Fruit fly (Drosophila melanogaster) whole organism, embryonic: ENCODE measurements around the gene CG18586.

Experiments
- CG11085 ChIP-seq: fragments of 200-800 bp; sonication (Bioruptor generic); IDR thresholded peaks from 2 replicates; pipeline ENCODE4 v1.3.6; 2022; ENCODE audit warnings: missing biosample characterization, missing genetic modification characterization
- CG12769 ChIP-seq: fragments of 200-800 bp; sonication (Bioruptor generic); optimal IDR thresholded peaks from 2 replicates; lab custom pipeline; 2019; ENCODE audit warnings: missing biosample characterization, mild to moderate bottlenecking, missing genetic modification characterization, moderate library complexity
- CG4730 ChIP-seq: fragments of 200-800 bp; sonication (Bioruptor generic); IDR thresholded peaks from 2 replicates; pipeline ENCODE4 v1.3.6; 2022; ENCODE audit warnings: missing biosample characterization, missing genetic modification characterization
- CG9797 ChIP-seq: fragments of 200-800 bp; sonication (Bioruptor generic); optimal IDR thresholded peaks from 3 replicates; lab custom pipeline; 2018; ENCODE audit warnings: missing biosample characterization, mild to moderate bottlenecking, missing genetic modification characterization
- Dfd ChIP-seq, 2 experiments: fragments of >200 bp; optimal IDR thresholded peaks; 2 replicates each; lab custom pipeline; 2017; ENCODE audit warnings: missing biosample characterization in 2 of 2, missing genetic modification characterization in 2 of 2
- GATAe ChIP-seq: fragments of 200-800 bp; sonication (Bioruptor generic); conservative IDR thresholded peaks from 2 replicates; pipeline ENCODE4 v1.3.6; 2022; ENCODE audit warnings: missing biosample characterization, missing genetic modification characterization
- MESR4 ChIP-seq: fragments of 200-800 bp; sonication (Bioruptor generic); optimal IDR thresholded peaks from 2 replicates; lab custom pipeline; 2018; ENCODE audit warnings: missing biosample characterization, mild to moderate bottlenecking, missing genetic modification characterization, moderate library complexity
- ranshi ChIP-seq: fragments of 200-800 bp; sonication (Bioruptor generic); IDR thresholded peaks from 2 replicates; pipeline ENCODE4 v1.3.6; 2022; ENCODE audit warnings: missing biosample characterization, missing genetic modification characterization
- ttk ChIP-seq: fragments of 200-800 bp; sonication (Bioruptor generic); IDR thresholded peaks from 2 replicates; pipeline ENCODE4 v2.1.2; 2022; ENCODE audit warnings: missing biosample characterization, missing genetic modification characterization
- twi ChIP-seq: fragments of 200-800 bp; optimal IDR thresholded peaks from 2 replicates; lab custom pipeline; 2019; ENCODE audit warnings: missing biosample characterization, mild to moderate bottlenecking, missing genetic modification characterization, moderate library complexity

DNA sequence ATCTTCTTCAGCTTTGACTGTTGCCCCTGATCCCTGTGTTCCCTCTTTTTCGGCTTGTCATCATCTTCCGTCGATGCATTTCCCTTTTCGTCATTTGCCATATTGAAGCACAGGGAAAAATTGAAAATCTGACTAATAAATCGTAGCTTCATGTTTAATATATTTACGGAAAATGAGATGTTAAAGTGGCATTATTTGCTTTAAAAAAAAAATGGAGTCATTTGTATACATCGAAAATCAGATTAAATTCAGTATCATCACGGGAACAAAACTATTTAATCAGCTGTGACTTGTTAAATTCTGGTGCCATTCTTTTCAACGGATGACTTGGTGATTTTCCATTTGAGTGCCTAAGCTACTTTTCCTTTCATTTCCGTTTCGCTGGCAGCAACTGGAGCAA is 33.5 kb downstream of the CG18586 start, which contains the start of gene CG10486:
- TF ChIP-seq twi (tag; lab: Kevin White, UChicago) (no peak), CG11085 (no peak), CG12769 (tag; lab: Kevin White, UChicago) (no peak), MESR4 (GFP tag; lab: Kevin White, UChicago) (no peak), ttk (no peak), CG4730 (no peak), GATAe (GFP tag; lab: Robert Waterston, UW) (no peak), CG9797 (GFP tag; lab: Kevin White, UChicago) (no peak), Dfd (GFP tag; optimal IDR thresholded peaks at IDR 0.05; lab: Kevin White, UChicago) (no peak), ranshi (GFP tag; lab: Robert Waterston, UW) (no peak)
